Fruit fly (Drosophila melanogaster): ENCODE results near the gene Usp32.
A peak's percentile ranks its signal among the peaks of the same experiment; 100 is the strongest.

Gene Usp32

dm6 chr3L:19922833-19923745 is 52.1 kb downstream of the Usp32 start, which contains the start of gene Pfdn6 (continued):
- TF ChIP-seq gcm (GFP tag; optimal IDR thresholded peaks at IDR 0.05) = peak; percentile 7
- TF ChIP-seq Opbp (GFP tag; IDR thresholded peaks at IDR 0.05; ENCODE audit: partially characterized antibody) = peak; percentile 71
- no peak for TF ChIP-seq yki (optimal IDR thresholded peaks at IDR 0.05)
- no peak for TF ChIP-seq corto (GFP tag; optimal IDR thresholded peaks at IDR 0.05)
- peak; percentile 76 for TF ChIP-seq CG4617 (GFP tag; optimal IDR thresholded peaks at IDR 0.05; ENCODE audit: borderline replicate concordance)
- TF ChIP-seq CG31441 (GFP tag; IDR thresholded peaks at IDR 0.05) = peak; percentile 71
- TF ChIP-seq pb (GFP tag; optimal IDR thresholded peaks at IDR 0.05) = peak; percentile 57
- TF ChIP-seq CG6272 (GFP tag; IDR thresholded peaks at IDR 0.05) = no peak; the same call in none of the 2 replicates
- TF ChIP-seq CG18262 (tag; optimal IDR thresholded peaks at IDR 0.05) = peak; percentile 72
- TF ChIP-seq zf30C (GFP tag; optimal IDR thresholded peaks at IDR 0.05) = no peak
- no peak for TF ChIP-seq Gug (GFP tag; IDR thresholded peaks at IDR 0.05)
- peak; percentile 54 for TF ChIP-seq CG7271 (tag; optimal IDR thresholded peaks at IDR 0.05)
- TF ChIP-seq inv (GFP tag; IDR thresholded peaks at IDR 0.05; ENCODE audit: partially characterized antibody) = peak; percentile 82
- peak; percentile 60 for TF ChIP-seq ap (GFP tag; IDR thresholded peaks at IDR 0.05)
- no peak for TF ChIP-seq p53 (GFP tag; optimal IDR thresholded peaks at IDR 0.05)
- TF ChIP-seq da (GFP tag; optimal IDR thresholded peaks at IDR 0.05) = peak; percentile 68
- no peak for TF ChIP-seq Eip74EF (GFP tag; optimal IDR thresholded peaks at IDR 0.05)
- TF ChIP-seq CG34422 (GFP tag; IDR thresholded peaks at IDR 0.05) = peak; percentile 71; the same call in 1 of the 3 replicates
- no peak for TF ChIP-seq Jarid2 (GFP tag; optimal IDR thresholded peaks at IDR 0.05)
- TF ChIP-seq CG9215 (GFP tag; IDR thresholded peaks at IDR 0.05) = peak; percentile 56
- TF ChIP-seq CG9727 (GFP tag; optimal IDR thresholded peaks at IDR 0.05) = peak; percentile 79
- TF ChIP-seq org-1 (GFP tag; optimal IDR thresholded peaks at IDR 0.05) = no peak
- peak; percentile 74 for TF ChIP-seq Ada2b (GFP tag; IDR thresholded peaks at IDR 0.05)
- TF ChIP-seq Rx (GFP tag; IDR thresholded peaks at IDR 0.05) = peak; percentile 70
- no peak; the same call in 1 of the 2 replicates for TF ChIP-seq ttk (GFP tag; IDR thresholded peaks at IDR 0.05)
- peak; percentile 82 for TF ChIP-seq CG14710 (tag; optimal IDR thresholded peaks at IDR 0.05)
- peak; percentile 39 for TF ChIP-seq CG2678 (tag; optimal IDR thresholded peaks at IDR 0.05)
- no peak for TF ChIP-seq gce (GFP tag; IDR thresholded peaks at IDR 0.05)
- peak; percentile 34 for TF ChIP-seq CG4328 (GFP tag; optimal IDR thresholded peaks at IDR 0.05)
- TF ChIP-seq PHDP (tag; optimal IDR thresholded peaks at IDR 0.05) = peak; percentile 85
- peak; percentile 78 for TF ChIP-seq CG7357 (GFP tag; IDR thresholded peaks at IDR 0.05)
- peak; percentile 70 for TF ChIP-seq gt (GFP tag; IDR thresholded peaks at IDR 0.05)
- peak; percentile 79 for TF ChIP-seq CG10543 (GFP tag; optimal IDR thresholded peaks at IDR 0.05)
- peak; percentile 68; the same call in 1 of the 2 replicates for TF ChIP-seq CG1024 (GFP tag; IDR thresholded peaks at IDR 0.05)
- no peak for TF ChIP-seq Meics (GFP tag; optimal IDR thresholded peaks at IDR 0.05)
- peak; percentile 80 for TF ChIP-seq tgo (GFP tag; IDR thresholded peaks at IDR 0.05)
- no peak for TF ChIP-seq CkIIα-i1 (GFP tag; IDR thresholded peaks at IDR 0.05)
- peak; percentile 72; the same call in 2 of the 3 replicates for TF ChIP-seq CG11093 (GFP tag; IDR thresholded peaks at IDR 0.05)
- TF ChIP-seq CG9817 (tag; optimal IDR thresholded peaks at IDR 0.05) = peak; percentile 84
- no peak for TF ChIP-seq lab (GFP tag; optimal IDR thresholded peaks at IDR 0.05)
- TF ChIP-seq dysf (GFP tag; IDR thresholded peaks at IDR 0.05) = peak; percentile 91
- TF ChIP-seq CG7556 (GFP tag; optimal IDR thresholded peaks at IDR 0.05) = peak; percentile 64
- TF ChIP-seq CG11085 (GFP tag; IDR thresholded peaks at IDR 0.05) = 0 out of 2 replicates have a peak, but pooled peaks have one; percentile 15
- peak; percentile 87 for TF ChIP-seq CG9797 (GFP tag; optimal IDR thresholded peaks at IDR 0.05)
- peak; percentile 71 for TF ChIP-seq CG16863 (GFP tag; optimal IDR thresholded peaks at IDR 0.05)
- TF ChIP-seq Hsf (GFP tag; optimal IDR thresholded peaks at IDR 0.05) = peak; percentile 89
- peak; percentile 18 for TF ChIP-seq CG7928 (GFP tag; optimal IDR thresholded peaks at IDR 0.05)
- no peak for TF ChIP-seq lov (optimal IDR thresholded peaks at IDR 0.05)
- TF ChIP-seq lov (GFP tag; IDR thresholded peaks at IDR 0.05) = peak; percentile 37; the same call in 1 of the 3 replicates

All from whole organism, embryonic.